Worm (Caenorhabditis elegans) whole organism, L1 larva: ENCODE results near the gene F43G6.16.

ENCODE experiments used
- efl-1 ChIP-seq, 4 experiments: fragments of 150-350 bp; optimal IDR thresholded peaks in 3 of 4; peaks in 1 of 4; 1 replicate in 1 of 4; 2 replicates in 3 of 4; lab custom pipeline; 2014; ENCODE audit warnings: missing biosample characterization in 2 of 4, missing genetic modification characterization in 2 of 4, missing genetic modification reagents in 2 of 4
- nhr-76 ChIP-seq: sonication (generic microtip); optimal IDR thresholded peaks from 2 replicates; lab custom pipeline; 2017; ENCODE audit warnings: missing biosample characterization, missing genetic modification characterization

ce11 chrII:11810436-11810835 lies 28.0 kb upstream of the F43G6.16 start, which contains the start of gene F43G6.7:
- no peak for TF ChIP-seq nhr-76
- no peak for TF ChIP-seq efl-1 (optimal IDR thresholded peaks at IDR 0.05; lab: Kevin White, UChicago)
- no peak for TF ChIP-seq efl-1 (GFP tag; optimal IDR thresholded peaks at IDR 0.05 in 1 of 2; lab: Kevin White, UChicago)
